Fruit fly (Drosophila melanogaster) whole organism, embryonic: Measurements from ENCODE around the gene fiz.

Source experiments
- Abd-B ChIP-seq: fragments of 200-800 bp; sonication (Bioruptor generic); optimal IDR thresholded peaks from 2 replicates; lab custom pipeline; 2018; ENCODE audit warnings: missing biosample characterization, mild to moderate bottlenecking, missing genetic modification characterization, moderate library complexity
- Adf1 ChIP-seq: fragments of 200-800 bp; sonication (Bioruptor generic); IDR thresholded peaks from 2 replicates; pipeline ENCODE4 v1.3.6; 2022; ENCODE audit warnings: missing biosample characterization, missing genetic modification characterization
- CG10209 ChIP-seq: fragments of 200-800 bp; sonication (Bioruptor generic); optimal IDR thresholded peaks from 3 replicates; lab custom pipeline; 2017; ENCODE audit warnings: missing biosample characterization, mild to moderate bottlenecking, missing genetic modification characterization, missing genetic modification reagents
- CG13894 ChIP-seq: fragments of 200-800 bp; sonication (Bioruptor generic); optimal IDR thresholded peaks from 3 replicates; lab custom pipeline; 2018; ENCODE audit warnings: missing biosample characterization, mild to moderate bottlenecking, missing genetic modification characterization, moderate library complexity
- CG15269 ChIP-seq: fragments of 200-800 bp; sonication (Bioruptor generic); optimal IDR thresholded peaks from 2 replicates; lab custom pipeline; 2018; ENCODE audit warnings: missing biosample characterization, mild to moderate bottlenecking, missing genetic modification characterization, moderate library complexity
- CG1529 ChIP-seq: fragments of 200-800 bp; sonication (Bioruptor generic); optimal IDR thresholded peaks from 3 replicates; lab custom pipeline; 2018; ENCODE audit warnings: missing biosample characterization, missing genetic modification characterization
- CG16813 ChIP-seq: fragments of 200-800 bp; sonication (Bioruptor generic); IDR thresholded peaks from 3 replicates; pipeline ENCODE4 v1.3.6; 2022; ENCODE audit warnings: missing biosample characterization, missing genetic modification characterization; ENCODE audit not compliant: partially characterized antibody
- CG17359 ChIP-seq: fragments of 200-800 bp; sonication (Bioruptor generic); optimal IDR thresholded peaks from 3 replicates; lab custom pipeline; 2018; ENCODE audit warnings: missing biosample characterization, mild to moderate bottlenecking, missing genetic modification characterization, moderate library complexity
- CG17829 ChIP-seq: fragments of 200-800 bp; optimal IDR thresholded peaks from 2 replicates; lab custom pipeline; 2019; ENCODE audit warnings: missing biosample characterization, mild to moderate bottlenecking, missing genetic modification characterization, moderate library complexity
- CG17912 ChIP-seq: fragments of 200-800 bp; sonication (Bioruptor generic); optimal IDR thresholded peaks from 2 replicates; lab custom pipeline; 2018; ENCODE audit warnings: missing biosample characterization, mild to moderate bottlenecking, missing genetic modification characterization
- CG2129 ChIP-seq: fragments of 200-800 bp; sonication (Bioruptor generic); IDR thresholded peaks from 2 replicates; pipeline ENCODE4 v1.3.6; 2022; ENCODE audit warnings: missing biosample characterization, missing genetic modification characterization; ENCODE audit not compliant: partially characterized antibody
- CG3163 ChIP-seq: fragments of 200-800 bp; sonication (Bioruptor generic); optimal IDR thresholded peaks from 3 replicates; lab custom pipeline; 2016; ENCODE audit warnings: missing biosample characterization, missing genetic modification characterization
- CG32532 ChIP-seq: fragments of 200-800 bp; sonication (Bioruptor generic); IDR thresholded peaks from 2 replicates; pipeline ENCODE4 v1.3.6; 2022; ENCODE audit warnings: missing biosample characterization, missing genetic modification characterization
- CG33213 ChIP-seq: fragments of 200-800 bp; sonication (Bioruptor generic); optimal IDR thresholded peaks from 3 replicates; lab custom pipeline; 2016; ENCODE audit warnings: missing biosample characterization, missing genetic modification characterization
- CG4730 ChIP-seq: fragments of 200-800 bp; sonication (Bioruptor generic); IDR thresholded peaks from 2 replicates; pipeline ENCODE4 v1.3.6; 2022; ENCODE audit warnings: missing biosample characterization, missing genetic modification characterization
- CG7839 ChIP-seq: fragments of 200-800 bp; sonication (Bioruptor generic); optimal IDR thresholded peaks from 3 replicates; lab custom pipeline; 2018; ENCODE audit warnings: missing biosample characterization, mild to moderate bottlenecking, missing genetic modification characterization, moderate library complexity
- CG8089 ChIP-seq: fragments of 200-800 bp; sonication (Bioruptor generic); optimal IDR thresholded peaks from 3 replicates; lab custom pipeline; 2016; ENCODE audit warnings: missing biosample characterization, missing genetic modification characterization
- CG8924 ChIP-seq: fragments of 200-800 bp; optimal IDR thresholded peaks from 3 replicates; lab custom pipeline; 2019; ENCODE audit warnings: missing biosample characterization, mild to moderate bottlenecking, missing genetic modification characterization, moderate library complexity
- CG9876 ChIP-seq: fragments of 200-800 bp; sonication (Bioruptor generic); optimal IDR thresholded peaks from 2 replicates; lab custom pipeline; 2016; ENCODE audit warnings: missing biosample characterization, missing genetic modification characterization
- Dek ChIP-seq: fragments of 200-800 bp; sonication (Bioruptor generic); optimal IDR thresholded peaks from 3 replicates; lab custom pipeline; 2019; ENCODE audit warnings: missing biosample characterization, mild to moderate bottlenecking, missing genetic modification characterization, moderate library complexity
- Dip2 ChIP-seq: fragments of 200-800 bp; sonication (Bioruptor generic); IDR thresholded peaks from 2 replicates; pipeline ENCODE4 v1.3.6; 2022; ENCODE audit warnings: missing biosample characterization, missing genetic modification characterization
- Doc2 ChIP-seq: fragments of 200-800 bp; sonication (Bioruptor generic); IDR thresholded peaks from 2 replicates; pipeline ENCODE4 v1.3.6; 2022; ENCODE audit warnings: missing biosample characterization, missing genetic modification characterization
- H2.0 ChIP-seq: fragments of 200-800 bp; sonication (Bioruptor generic); IDR thresholded peaks from 2 replicates; pipeline ENCODE4 v1.3.6; 2022; ENCODE audit warnings: missing biosample characterization, missing genetic modification characterization
- Hmr ChIP-seq: fragments of 200-800 bp; sonication (Bioruptor generic); optimal IDR thresholded peaks from 3 replicates; lab custom pipeline; 2017; ENCODE audit warnings: mild to moderate bottlenecking, missing biosample characterization, missing genetic modification reagents, missing genetic modification characterization
- Kr ChIP-seq: fragments of 200-800 bp; sonication (Bioruptor generic); optimal IDR thresholded peaks from 2 replicates; lab custom pipeline; 2017; ENCODE audit warnings: missing biosample characterization, mild to moderate bottlenecking, missing genetic modification characterization
- Lhr ChIP-seq: fragments of 200-800 bp; sonication (Bioruptor generic); optimal IDR thresholded peaks from 3 replicates; lab custom pipeline; 2017; ENCODE audit warnings: mild to moderate bottlenecking, missing biosample characterization, missing genetic modification reagents, missing genetic modification characterization
- MTF-1 ChIP-seq: fragments of 200-800 bp; sonication (Bioruptor generic); optimal IDR thresholded peaks from 2 replicates; lab custom pipeline; 2018; ENCODE audit warnings: missing biosample characterization, mild to moderate bottlenecking, missing genetic modification characterization, borderline replicate concordance
- NC2β ChIP-seq: fragments of 200-800 bp; sonication (Bioruptor generic); optimal IDR thresholded peaks from 2 replicates; lab custom pipeline; 2016; ENCODE audit warnings: missing biosample characterization, missing genetic modification characterization
- Nf-YB ChIP-seq: fragments of 200-800 bp; sonication (Bioruptor generic); optimal IDR thresholded peaks from 3 replicates; lab custom pipeline; 2019; ENCODE audit warnings: missing biosample characterization, mild to moderate bottlenecking, missing genetic modification characterization, moderate library complexity
- Sox102F ChIP-seq: fragments of 200-800 bp; sonication (Bioruptor generic); optimal IDR thresholded peaks from 2 replicates; lab custom pipeline; 2018; ENCODE audit warnings: missing biosample characterization, mild to moderate bottlenecking, missing genetic modification characterization, moderate library complexity
- Sry-β ChIP-seq: fragments of 200-800 bp; sonication (Bioruptor generic); optimal IDR thresholded peaks from 2 replicates; lab custom pipeline; 2018; ENCODE audit warnings: missing biosample characterization, mild to moderate bottlenecking, missing genetic modification characterization, moderate library complexity
- Ssrp ChIP-seq: fragments of 200-800 bp; sonication (Bioruptor generic); optimal IDR thresholded peaks from 2 replicates; lab custom pipeline; 2018; ENCODE audit warnings: missing biosample characterization, mild to moderate bottlenecking, missing genetic modification characterization, moderate library complexity
- Trl ChIP-seq, 3 experiments: fragments of >200 bp in 2 of 3; fragments of 200-800 bp in 1 of 3; sonication (Bioruptor generic) in 1 of 3; optimal IDR thresholded peaks; 2 replicates in 1 of 3; 3 replicates in 2 of 3; lab custom pipeline; 2016 to 2017; ENCODE audit warnings: missing biosample characterization in 1 of 3, missing genetic modification characterization in 1 of 3
- cato ChIP-seq: fragments of 200-800 bp; sonication (Bioruptor generic); optimal IDR thresholded peaks from 2 replicates; lab custom pipeline; 2016; ENCODE audit warnings: missing biosample characterization, missing genetic modification characterization, borderline replicate concordance
- chm ChIP-seq: fragments of 200-800 bp; sonication (Bioruptor generic); IDR thresholded peaks from 2 replicates; pipeline ENCODE4 v1.3.6; 2022; ENCODE audit warnings: missing biosample characterization, missing genetic modification characterization
- dmrt11E ChIP-seq: fragments of 200-800 bp; sonication (Bioruptor generic); optimal IDR thresholded peaks from 3 replicates; lab custom pipeline; 2018; ENCODE audit warnings: missing biosample characterization, mild to moderate bottlenecking, missing genetic modification characterization, moderate library complexity
- hkb ChIP-seq, 2 experiments: fragments of 200-800 bp in 1 of 2; fragments of >200 bp in 1 of 2; sonication (Bioruptor generic) in 1 of 2; IDR thresholded peaks in 1 of 2; optimal IDR thresholded peaks in 1 of 2; 2 replicates each; pipeline versions ENCODE4 v1.3.6 to Lab custom; 2017 to 2022; ENCODE audit warnings: missing biosample characterization in 1 of 2, missing genetic modification characterization in 1 of 2
- jigr1 ChIP-seq: fragments of 200-800 bp; sonication (Bioruptor generic); IDR thresholded peaks from 3 replicates; pipeline ENCODE4 v1.3.6; 2022; ENCODE audit warnings: missing biosample characterization, missing genetic modification characterization
- kah ChIP-seq: fragments of 200-800 bp; sonication (Bioruptor generic); optimal IDR thresholded peaks from 2 replicates; lab custom pipeline; 2018; ENCODE audit warnings: missing biosample characterization, mild to moderate bottlenecking, missing genetic modification characterization
- knrl ChIP-seq: fragments of 200-800 bp; sonication (Bioruptor generic); IDR thresholded peaks from 3 replicates; pipeline ENCODE4 v1.3.6; 2022; ENCODE audit warnings: missing biosample characterization, missing genetic modification characterization; ENCODE audit not compliant: partially characterized antibody
- oc ChIP-seq: fragments of 200-800 bp; sonication (Bioruptor generic); optimal IDR thresholded peaks from 2 replicates; lab custom pipeline; 2018; ENCODE audit warnings: missing biosample characterization, mild to moderate bottlenecking, missing genetic modification characterization, moderate library complexity
- repo ChIP-seq: fragments of 200-800 bp; sonication (Bioruptor generic); optimal IDR thresholded peaks from 2 replicates; lab custom pipeline; 2016; ENCODE audit warnings: missing biosample characterization, missing genetic modification characterization
- scrt ChIP-seq: fragments of 200-800 bp; sonication (Bioruptor generic); optimal IDR thresholded peaks from 2 replicates; lab custom pipeline; 2018; ENCODE audit warnings: missing biosample characterization, mild to moderate bottlenecking, missing genetic modification characterization, moderate library complexity
- slbo ChIP-seq: fragments of 200-800 bp; sonication (Bioruptor generic); IDR thresholded peaks from 2 replicates; pipeline ENCODE4 v1.3.6; 2022; ENCODE audit warnings: missing biosample characterization, missing genetic modification characterization
- stwl ChIP-seq: fragments of 200-800 bp; sonication (Bioruptor generic); optimal IDR thresholded peaks from 3 replicates; lab custom pipeline; 2018; ENCODE audit warnings: missing biosample characterization, mild to moderate bottlenecking, missing genetic modification characterization, moderate library complexity
- tup ChIP-seq: fragments of 200-800 bp; sonication (Bioruptor generic); optimal IDR thresholded peaks from 2 replicates; lab custom pipeline; 2016; ENCODE audit warnings: missing biosample characterization, mild to moderate bottlenecking, missing genetic modification characterization, moderate library complexity

Gene fiz

DNA sequence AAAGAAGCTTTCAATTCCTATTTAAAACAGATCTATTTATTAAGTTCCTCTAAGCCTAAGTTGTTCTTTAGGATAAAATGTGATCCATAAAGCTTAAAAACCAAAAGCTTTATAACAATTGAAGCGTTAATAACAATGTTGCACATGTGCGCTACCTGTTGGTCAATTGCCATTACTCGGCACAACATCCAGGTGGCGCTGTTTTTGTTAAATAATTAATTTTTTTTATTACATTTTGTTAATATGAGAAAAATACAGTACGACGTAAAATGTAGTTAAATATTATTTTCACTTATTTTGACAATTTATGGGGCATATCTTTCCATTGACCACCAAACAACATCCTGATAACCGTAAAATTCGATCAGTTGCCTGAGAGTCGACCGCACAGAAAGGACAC lies 44.4 kb upstream of the fiz start (continued):
- peak; percentile 97 for TF ChIP-seq Dip2 (GFP tag; lab: Robert Waterston, UW)
- no peak for TF ChIP-seq H2.0
- peak; percentile 30; the same call in 1 of the 3 replicates for TF ChIP-seq jigr1 (GFP tag; lab: Robert Waterston, UW)
- peak; percentile 11; the same call in 1 of the 3 replicates for TF ChIP-seq knrl (GFP tag; lab: Robert Waterston, UW)
- TF ChIP-seq CG7839 (tag; lab: Kevin White, UChicago): peak; percentile 33
- TF ChIP-seq CG33213 (GFP tag; lab: Kevin White, UChicago): peak; percentile 19
- no peak for TF ChIP-seq CG16813 (GFP tag; lab: Robert Waterston, UW)
- peak; percentile 5 for TF ChIP-seq CG15269 (tag; lab: Kevin White, UChicago)
- TF ChIP-seq CG2129 (GFP tag; lab: Robert Waterston, UW): no peak
- TF ChIP-seq stwl (tag; lab: Kevin White, UChicago): peak; percentile 39
- peak; percentile 47; the same call in 1 of the 2 replicates for TF ChIP-seq slbo (GFP tag; lab: Robert Waterston, UW)
- peak; percentile 48 for TF ChIP-seq Sox102F (GFP tag; lab: Kevin White, UChicago)
- peak; percentile 81 for TF ChIP-seq Sry-β (GFP tag; lab: Kevin White, UChicago)
- peak; percentile 41 for TF ChIP-seq Abd-B (GFP tag; lab: Kevin White, UChicago)
- peak; percentile 25 for TF ChIP-seq CG17359
- peak; percentile 65 for TF ChIP-seq Lhr (GFP tag; lab: Kevin White, UChicago)
- TF ChIP-seq Dek (tag; lab: Kevin White, UChicago): peak; percentile 45
- TF ChIP-seq Ssrp (tag; lab: Kevin White, UChicago): peak; percentile 7
- peak; percentile 56 for TF ChIP-seq Hmr (GFP tag; lab: Kevin White, UChicago)
- peak; percentile 13 for TF ChIP-seq CG17829
- TF ChIP-seq CG32532 (GFP tag; lab: Robert Waterston, UW): peak; percentile 73; the same call in 1 of the 2 replicates
- TF ChIP-seq MTF-1 (GFP tag; lab: Kevin White, UChicago): no peak
- peak; percentile 6 for TF ChIP-seq CG17912 (GFP tag; lab: Kevin White, UChicago)
- TF ChIP-seq NC2β (GFP tag; lab: Kevin White, UChicago): peak; percentile 29

DNA sequence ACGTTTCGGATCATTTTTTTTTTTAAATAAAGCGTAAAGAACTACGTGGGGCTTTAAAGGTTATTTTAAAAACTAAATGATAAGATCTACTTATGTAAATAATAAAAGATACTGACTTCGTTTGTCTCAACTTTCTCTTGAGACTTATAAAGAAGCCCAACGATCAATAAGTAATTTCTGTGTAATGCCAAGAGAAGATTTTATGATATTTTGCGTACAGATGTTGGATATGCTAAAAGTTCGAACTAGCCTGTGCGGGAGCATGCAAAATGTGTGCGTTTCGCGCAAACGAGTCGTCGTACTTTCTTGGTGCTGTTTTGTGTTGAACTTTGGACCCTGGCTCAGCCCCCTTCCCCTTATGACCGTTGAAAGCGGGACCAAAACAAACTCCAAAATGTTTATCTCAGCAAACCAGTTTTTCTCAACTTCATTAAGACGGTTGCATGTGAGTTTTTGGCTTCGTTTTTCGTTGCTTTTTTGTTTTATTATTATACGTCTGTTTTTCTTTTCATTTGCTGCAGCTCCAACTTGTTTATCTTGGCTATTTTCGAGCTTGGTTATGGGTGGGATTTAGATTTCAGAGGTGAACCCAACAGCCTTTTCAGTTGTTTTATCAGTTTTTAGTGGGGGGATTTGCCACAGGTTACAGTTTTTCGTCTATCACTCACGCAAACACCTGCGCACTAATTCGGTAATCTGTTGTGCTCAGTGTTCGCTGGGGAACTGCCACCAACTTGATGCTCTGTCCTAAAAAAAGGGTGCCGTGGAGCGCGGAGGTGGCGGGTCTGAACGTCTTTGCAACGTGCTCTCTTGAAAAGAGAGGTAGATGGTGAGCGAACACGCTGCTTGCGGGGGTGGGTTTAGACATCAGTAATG lies 43.6 kb upstream of the fiz start, which contains the start of gene pdgy:
Gene pdgy (minus strand): TSS at position 688 of the 876 bp plus-strand sequence.
- TF ChIP-seq hkb (optimal IDR thresholded peaks at IDR 0.05; lab: Kevin White, UChicago) (no peak), hkb (GFP tag; IDR thresholded peaks at IDR 0.05; lab: Robert Waterston, UW) (no peak), tup (GFP tag; lab: Kevin White, UChicago) (no peak), Adf1 (GFP tag; lab: Robert Waterston, UW) (no peak), dmrt11E (tag; lab: Kevin White, UChicago) (no peak), CG8924 (tag; lab: Kevin White, UChicago) (no peak), repo (GFP tag; lab: Kevin White, UChicago) (no peak), Nf-YB (GFP tag; lab: Kevin White, UChicago) (no peak), CG1529 (GFP tag; lab: Kevin White, UChicago) (no peak), Doc2 (no peak), CG3163 (GFP tag; lab: Kevin White, UChicago) (no peak), scrt (GFP tag; lab: Kevin White, UChicago) (peak; percentile 23), Sry-β (GFP tag; lab: Kevin White, UChicago) (no peak), cato (GFP tag; lab: Kevin White, UChicago) (no peak), CG10209 (no peak), Kr (GFP tag; lab: Kevin White, UChicago) (no peak), chm (peak; percentile 65), CG9876 (GFP tag; lab: Kevin White, UChicago) (no peak), CG8089 (GFP tag; lab: Kevin White, UChicago) (no peak), Trl (optimal IDR thresholded peaks at IDR 0.05; lab: Kevin White, UChicago) (peak; percentile 34 to 68), Trl (GFP tag; optimal IDR thresholded peaks at IDR 0.05; lab: Kevin White, UChicago) (no peak), kah (GFP tag; lab: Kevin White, UChicago) (peak; percentile 25), oc (tag; lab: Kevin White, UChicago) (peak; percentile 76), CG4730 (no peak), CG13894 (tag; lab: Kevin White, UChicago) (peak; percentile 18)
